Fruit fly (Drosophila melanogaster): Measurements from ENCODE around the gene COX7AL2.

The COX7AL2 gene

DNA sequence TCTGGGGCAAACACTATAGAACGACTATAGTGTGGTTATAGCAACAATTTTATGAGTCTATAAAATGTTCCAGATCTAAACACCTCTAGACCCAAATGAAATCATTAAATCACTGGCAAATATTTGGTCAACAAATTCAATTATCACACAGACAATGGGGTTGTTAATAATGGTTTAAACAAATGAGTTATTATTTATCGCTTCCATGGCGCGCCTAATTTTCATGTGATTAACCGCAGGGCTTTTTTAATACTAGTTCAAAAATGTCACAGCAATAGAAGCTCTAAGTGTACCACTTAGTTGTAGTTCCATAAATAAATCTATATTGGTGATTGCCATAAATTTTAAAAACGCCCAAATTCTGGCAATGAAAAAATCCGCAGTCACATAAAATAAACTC, 11.3 kb upstream of the COX7AL2 start, which contains the start of gene CG33124:
CG33124 (minus strand) TSS at position 101 of the 400 bp plus-strand sequence.
- TF ChIP-seq CG15710 (tag; optimal IDR thresholded peaks at IDR 0.05) (no peak), CG4496 (GFP tag; IDR thresholded peaks at IDR 0.05) (no peak), EcR (GFP tag; optimal IDR thresholded peaks at IDR 0.05) (no peak), CG32121 (GFP tag; IDR thresholded peaks at IDR 0.05) (no peak), CG10348 (GFP tag; IDR thresholded peaks at IDR 0.05) (no peak)

DNA sequence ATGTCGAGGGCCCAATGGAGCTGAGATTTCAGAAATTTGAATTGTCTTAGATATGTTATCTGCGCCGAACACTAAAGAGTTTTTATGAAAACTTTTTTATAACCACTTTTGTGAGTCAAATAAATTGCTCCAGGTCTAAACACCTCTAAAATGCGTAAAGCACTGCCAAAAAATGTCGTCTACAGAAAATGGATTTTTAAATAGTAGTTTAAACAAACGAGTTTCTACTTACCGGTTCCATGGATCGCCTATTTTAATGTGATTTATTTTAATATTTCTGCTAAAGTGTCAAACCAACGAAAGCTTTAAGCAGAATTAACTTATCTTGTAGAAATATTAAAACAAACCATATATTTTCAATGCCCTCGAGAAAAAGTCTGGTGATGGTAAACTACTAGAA, 8.4 kb upstream of the COX7AL2 start, which contains the start of gene CG31668:
CG31668 (minus strand) TSS at position 101 of the 400 bp plus-strand sequence.
- no peak for TF ChIP-seq Ets98B (GFP tag; IDR thresholded peaks at IDR 0.05)
- TF ChIP-seq CG8159 (tag; optimal IDR thresholded peaks at IDR 0.05), result no peak
- TF ChIP-seq Pif1B (GFP tag; optimal IDR thresholded peaks at IDR 0.05), result no peak

DNA sequence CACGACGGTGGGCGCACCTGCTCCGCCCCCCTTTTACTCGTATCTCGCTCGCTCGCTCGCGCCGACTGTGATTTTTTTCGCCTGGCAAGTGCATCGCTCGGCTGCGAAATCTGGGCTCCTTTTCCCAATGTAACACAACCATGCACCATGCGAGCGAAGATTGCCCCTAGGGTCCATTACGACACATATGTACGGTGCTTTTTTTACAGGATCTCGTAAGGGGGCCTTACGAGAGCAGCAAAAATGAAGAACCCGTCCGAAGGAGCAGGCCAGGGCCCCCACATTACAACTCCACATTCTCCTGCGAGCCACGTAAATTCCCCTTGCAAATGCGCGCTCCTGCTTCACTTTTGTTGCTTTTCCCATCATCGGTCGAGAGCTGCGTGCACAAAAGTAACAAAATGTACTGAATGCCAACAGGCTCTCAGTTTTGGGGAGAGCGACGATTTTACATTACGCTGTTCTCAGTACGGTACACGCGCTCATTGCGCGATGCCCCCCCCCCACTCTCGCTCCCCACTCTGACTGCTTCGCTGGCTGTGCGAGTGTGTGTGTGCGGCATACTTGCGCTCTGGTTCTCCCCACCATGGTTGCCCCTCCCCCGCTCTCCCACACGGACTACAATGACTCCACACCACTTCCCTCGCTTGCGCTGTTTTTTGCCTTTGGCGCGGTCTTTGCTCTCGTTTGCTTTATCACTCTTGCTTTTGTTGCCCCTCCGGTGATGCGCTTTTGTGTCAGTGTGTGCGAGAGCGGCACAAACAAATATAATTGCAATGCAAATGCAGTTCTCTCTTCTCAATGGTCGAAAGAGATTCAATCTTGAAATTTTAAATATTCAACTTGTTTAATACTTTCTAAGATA, 5.4 kb upstream of the COX7AL2 start:
- TF ChIP-seq CG32121 (GFP tag; IDR thresholded peaks at IDR 0.05), result peak; percentile 86
- TF ChIP-seq CG17806 (tag; optimal IDR thresholded peaks at IDR 0.05), result no peak
- peak; percentile 100 for TF ChIP-seq EcR (GFP tag; optimal IDR thresholded peaks at IDR 0.05)
- TF ChIP-seq Pif1B (GFP tag; optimal IDR thresholded peaks at IDR 0.05), result peak; percentile 49
- TF ChIP-seq Snoo (tag; optimal IDR thresholded peaks at IDR 0.05), result peak; percentile 31
- 0 out of 2 replicates have a peak, but pooled peaks have one; percentile 6 for TF ChIP-seq CG10348 (GFP tag; IDR thresholded peaks at IDR 0.05)
- peak; percentile 81; the same call in 2 of the 3 replicates for TF ChIP-seq fd96Ca (GFP tag; IDR thresholded peaks at IDR 0.05)
- peak; percentile 85 for TF ChIP-seq CG4496 (GFP tag; IDR thresholded peaks at IDR 0.05)
- TF ChIP-seq rn (GFP tag; IDR thresholded peaks at IDR 0.05), result peak; percentile 57; the same call in 1 of the 2 replicates
- TF ChIP-seq CG13204 (GFP tag; optimal IDR thresholded peaks at IDR 0.05), result peak; percentile 96
- peak; percentile 30 for TF ChIP-seq Pif1A (GFP tag; optimal IDR thresholded peaks at IDR 0.05)
- TF ChIP-seq CG8301 (tag; optimal IDR thresholded peaks at IDR 0.05), result peak; percentile 56
- TF ChIP-seq CG8159 (tag; optimal IDR thresholded peaks at IDR 0.05), result peak; percentile 50
- TF ChIP-seq CG12605 (GFP tag; IDR thresholded peaks at IDR 0.05), result peak; percentile 29; the same call in 1 of the 2 replicates
- TF ChIP-seq D1 (tag; optimal IDR thresholded peaks at IDR 0.05), result no peak
- peak; percentile 32 for TF ChIP-seq gl (tag; optimal IDR thresholded peaks at IDR 0.05)
- TF ChIP-seq Ets98B (GFP tag; IDR thresholded peaks at IDR 0.05), result peak; percentile 88
- TF ChIP-seq CG14655 (GFP tag; optimal IDR thresholded peaks at IDR 0.05), result peak; percentile 64
- no peak for TF ChIP-seq CG34367 (tag; optimal IDR thresholded peaks at IDR 0.05)
- no peak for TF ChIP-seq CG15710 (tag; optimal IDR thresholded peaks at IDR 0.05)
- TF ChIP-seq CG9948 (tag; optimal IDR thresholded peaks at IDR 0.05), result no peak

DNA sequence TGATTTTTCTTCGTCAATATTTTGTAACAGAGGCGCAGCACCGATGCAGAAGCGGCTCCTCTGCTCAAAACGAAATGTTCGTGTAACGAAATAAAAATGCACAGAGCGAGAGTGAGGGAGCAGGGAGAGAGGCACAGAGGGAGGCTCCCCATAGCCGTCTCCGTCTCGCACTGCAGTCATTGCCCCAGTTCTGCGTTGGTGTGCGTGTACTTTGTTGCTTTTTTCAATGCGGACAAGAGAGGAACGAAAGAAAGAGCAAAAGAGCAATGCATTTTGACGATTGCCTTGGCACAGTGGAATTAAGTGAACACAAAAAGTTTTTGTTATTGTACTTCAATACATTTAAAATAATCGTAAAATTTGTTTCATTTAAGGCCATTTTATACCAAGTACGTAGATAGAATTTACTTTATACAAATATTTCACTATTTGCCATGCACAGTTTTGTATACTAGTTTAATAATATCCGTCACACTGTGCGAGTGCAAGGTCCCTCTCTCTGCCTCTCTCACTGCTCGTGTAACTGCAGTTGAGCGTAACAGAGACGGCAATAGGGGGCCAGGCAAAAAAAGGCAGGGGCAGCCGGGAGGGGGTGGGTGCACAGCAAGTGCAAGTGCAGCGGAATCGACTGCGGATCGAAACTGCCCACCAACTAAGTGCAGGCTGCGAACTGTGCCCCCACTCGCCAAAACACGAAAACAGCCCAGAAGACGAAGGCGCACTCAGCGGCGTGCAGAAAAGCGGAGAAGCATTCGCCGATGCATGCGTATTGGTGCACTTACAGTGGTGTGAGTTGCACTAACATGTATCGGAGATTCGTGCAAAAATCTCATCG, 4.5 kb upstream of the COX7AL2 start:
- TF ChIP-seq CG10348 (GFP tag; IDR thresholded peaks at IDR 0.05), result peak; percentile 97
- TF ChIP-seq rn (GFP tag; IDR thresholded peaks at IDR 0.05), result peak; percentile 99
- peak; percentile 100 for TF ChIP-seq CG12605 (GFP tag; IDR thresholded peaks at IDR 0.05)
- TF ChIP-seq CG32121 (GFP tag; IDR thresholded peaks at IDR 0.05), result peak; percentile 100
- peak; percentile 100 for TF ChIP-seq CG9948 (tag; optimal IDR thresholded peaks at IDR 0.05)
- peak; percentile 100 for TF ChIP-seq CG4496 (GFP tag; IDR thresholded peaks at IDR 0.05)
- peak; percentile 98 for TF ChIP-seq CG13204 (GFP tag; optimal IDR thresholded peaks at IDR 0.05)
- peak; percentile 100 for TF ChIP-seq Snoo (tag; optimal IDR thresholded peaks at IDR 0.05)
- TF ChIP-seq CG8301 (tag; optimal IDR thresholded peaks at IDR 0.05), result peak; percentile 100
- TF ChIP-seq CG17806 (tag; optimal IDR thresholded peaks at IDR 0.05), result peak; percentile 100
- peak; percentile 100 for TF ChIP-seq Ets98B (GFP tag; IDR thresholded peaks at IDR 0.05)
- peak; percentile 99 for TF ChIP-seq EcR (GFP tag; optimal IDR thresholded peaks at IDR 0.05)
- peak; percentile 100 for TF ChIP-seq CG8159 (tag; optimal IDR thresholded peaks at IDR 0.05)
- TF ChIP-seq CG15710 (tag; optimal IDR thresholded peaks at IDR 0.05), result peak; percentile 100
- peak; percentile 99 for TF ChIP-seq D1 (tag; optimal IDR thresholded peaks at IDR 0.05)
- peak; percentile 100 for TF ChIP-seq CG14655 (GFP tag; optimal IDR thresholded peaks at IDR 0.05)
- TF ChIP-seq Pif1B (GFP tag; optimal IDR thresholded peaks at IDR 0.05), result peak; percentile 100
- TF ChIP-seq gl (tag; optimal IDR thresholded peaks at IDR 0.05), result peak; percentile 99
- peak; percentile 99 for TF ChIP-seq fd96Ca (GFP tag; IDR thresholded peaks at IDR 0.05)
- TF ChIP-seq Pif1A (GFP tag; optimal IDR thresholded peaks at IDR 0.05), result peak; percentile 100
- peak; percentile 100 for TF ChIP-seq CG34367 (tag; optimal IDR thresholded peaks at IDR 0.05)

DNA sequence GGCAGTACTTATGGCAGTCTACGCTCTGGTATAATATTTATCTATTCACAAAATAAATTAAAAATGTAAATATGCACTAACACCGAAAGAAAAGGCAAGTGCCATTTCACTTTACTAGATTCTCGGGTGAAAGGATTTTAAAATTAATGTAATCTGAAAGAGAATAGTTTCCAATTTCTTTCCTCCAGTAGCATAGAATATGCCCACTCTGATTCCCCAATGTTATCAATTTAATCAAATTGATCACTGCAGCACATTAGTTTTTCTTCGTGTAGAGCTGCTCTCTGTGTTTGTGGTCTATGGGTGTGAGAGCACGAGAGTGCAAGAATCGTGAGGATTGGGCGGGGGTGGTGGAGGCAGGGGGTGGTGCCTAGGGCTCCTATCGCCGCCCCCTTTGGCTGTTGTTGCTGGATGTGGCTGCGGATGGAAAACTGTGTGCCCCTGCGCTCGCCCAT, 3.4 kb upstream of the COX7AL2 start:
- TF ChIP-seq CG12605 (GFP tag; IDR thresholded peaks at IDR 0.05) (peak; percentile 70; the same call in 1 of the 2 replicates), CG4496 (GFP tag; IDR thresholded peaks at IDR 0.05) (peak; percentile 93), CG9948 (tag; optimal IDR thresholded peaks at IDR 0.05) (peak; percentile 93), CG8301 (tag; optimal IDR thresholded peaks at IDR 0.05) (peak; percentile 95), Ets98B (GFP tag; IDR thresholded peaks at IDR 0.05) (peak; percentile 84), CG14655 (GFP tag; optimal IDR thresholded peaks at IDR 0.05) (peak; percentile 98), EcR (GFP tag; optimal IDR thresholded peaks at IDR 0.05) (no peak), Pif1A (GFP tag; optimal IDR thresholded peaks at IDR 0.05) (peak; percentile 91), CG10348 (GFP tag; IDR thresholded peaks at IDR 0.05) (peak; percentile 39; the same call in 1 of the 2 replicates), CG8159 (tag; optimal IDR thresholded peaks at IDR 0.05) (peak; percentile 90), CG13204 (GFP tag; optimal IDR thresholded peaks at IDR 0.05) (peak; percentile 11), CG32121 (GFP tag; IDR thresholded peaks at IDR 0.05) (peak; percentile 90), CG15710 (tag; optimal IDR thresholded peaks at IDR 0.05) (peak; percentile 88), rn (GFP tag; IDR thresholded peaks at IDR 0.05) (peak; percentile 67; the same call in 1 of the 2 replicates), Pif1B (GFP tag; optimal IDR thresholded peaks at IDR 0.05) (peak; percentile 86), Snoo (tag; optimal IDR thresholded peaks at IDR 0.05) (peak; percentile 75), CG34367 (tag; optimal IDR thresholded peaks at IDR 0.05) (peak; percentile 82), D1 (tag; optimal IDR thresholded peaks at IDR 0.05) (peak; percentile 77), CG17806 (tag; optimal IDR thresholded peaks at IDR 0.05) (peak; percentile 90), fd96Ca (GFP tag; IDR thresholded peaks at IDR 0.05) (peak; percentile 89), gl (tag; optimal IDR thresholded peaks at IDR 0.05) (peak; percentile 62)

All from whole organism, pupa.